Worm (Caenorhabditis elegans): ENCODE data around the gene sqst-2.

- no peak for TF ChIP-seq elt-1 (tag; optimal IDR thresholded peaks at IDR 0.05; ENCODE audit: borderline replicate concordance, insufficient read depth)
- TF ChIP-seq mls-2 (tag; optimal IDR thresholded peaks at IDR 0.05), result no peak
- TF ChIP-seq nhr-12 (tag; optimal IDR thresholded peaks at IDR 0.05), result no peak
- no peak for TF ChIP-seq bed-3 (GFP tag; optimal IDR thresholded peaks at IDR 0.05)
- TF ChIP-seq sptf-1 (tag; optimal IDR thresholded peaks at IDR 0.05), result no peak
- TF ChIP-seq lin-13 (tag; optimal IDR thresholded peaks at IDR 0.05), result no peak
- TF ChIP-seq nhr-28 (tag; optimal IDR thresholded peaks at IDR 0.05), result no peak
- no peak for TF ChIP-seq unc-39 (tag; optimal IDR thresholded peaks at IDR 0.05)
Measured at ce11 chrIV:7324913-7325312, 3.9 kb downstream of the sqst-2 start.

Data from whole organism, mixed stage, embryonic.